Fruit fly (Drosophila melanogaster): ENCODE data around the gene CG31265.

The CG31265 gene

dm6 chr3R:17138699-17139098, 10.7 kb downstream of the CG31265 start, which contains the start of gene CG5265:
TSS of gene CG5265 (plus strand) at chr3R:17138999.
- no peak for TF ChIP-seq dsx (GFP tag; optimal IDR thresholded peaks at IDR 0.05; ENCODE audit: poor library complexity, severe bottlenecking)
- TF ChIP-seq eg (GFP tag; IDR thresholded peaks at IDR 0.05), result no peak

dm6 chr3R:17142304-17142703, 14.3 kb downstream of the CG31265 start, which contains the start of gene TwdlW:
TSS of gene TwdlW (minus strand) at chr3R:17142404.
- TF ChIP-seq CG32006 (GFP tag; optimal IDR thresholded peaks at IDR 0.05), result no peak
- no peak for TF ChIP-seq CG9139 (GFP tag; optimal IDR thresholded peaks at IDR 0.05)
- TF ChIP-seq CG4318 (GFP tag; optimal IDR thresholded peaks at IDR 0.05), result no peak
- TF ChIP-seq lz (GFP tag; optimal IDR thresholded peaks at IDR 0.05), result no peak
- no peak for TF ChIP-seq esn (GFP tag; optimal IDR thresholded peaks at IDR 0.05)
- TF ChIP-seq Eip78C (GFP tag), result no peak
- TF ChIP-seq dsx (GFP tag; optimal IDR thresholded peaks at IDR 0.05; ENCODE audit: poor library complexity, severe bottlenecking), result no peak
- no peak for TF ChIP-seq Hr4 (GFP tag; optimal IDR thresholded peaks at IDR 0.05)
- TF ChIP-seq fkh (GFP tag; optimal IDR thresholded peaks at IDR 0.05), result no peak
- TF ChIP-seq Ets96B (tag; optimal IDR thresholded peaks at IDR 0.05), result no peak
- no peak for TF ChIP-seq CG8319 (GFP tag; optimal IDR thresholded peaks at IDR 0.05)
- TF ChIP-seq acj6 (GFP tag; optimal IDR thresholded peaks at IDR 0.05), result no peak
- TF ChIP-seq Hr38 (GFP tag; optimal IDR thresholded peaks at IDR 0.05), result no peak
- TF ChIP-seq Met (GFP tag; optimal IDR thresholded peaks at IDR 0.05), result no peak
- TF ChIP-seq Sox14 (GFP tag; optimal IDR thresholded peaks at IDR 0.05), result no peak
- no peak for TF ChIP-seq pdm3 (GFP tag; optimal IDR thresholded peaks at IDR 0.05)

dm6 chr3R:17147647-17148244, 19.7 kb downstream of the CG31265 start:
- TF ChIP-seq svp (GFP tag), result peak; percentile 86
- no peak for TF ChIP-seq esn (GFP tag; optimal IDR thresholded peaks at IDR 0.05)
- no peak for TF ChIP-seq cyc (GFP tag; optimal IDR thresholded peaks at IDR 0.05)
- no peak for TF ChIP-seq Lpt (GFP tag; optimal IDR thresholded peaks at IDR 0.05)
- TF ChIP-seq Eip75B (GFP tag; optimal IDR thresholded peaks at IDR 0.05), result no peak
- no peak for TF ChIP-seq Hr39 (GFP tag; optimal IDR thresholded peaks at IDR 0.05)
- no peak for TF ChIP-seq Ets96B (tag; optimal IDR thresholded peaks at IDR 0.05)
- TF ChIP-seq salr (GFP tag; optimal IDR thresholded peaks at IDR 0.05), result no peak

dm6 chr3R:17149080-17149746, 21.2 kb downstream of the CG31265 start, which contains the start of the genes m-cup and Det:
TSS of gene m-cup (minus strand) at chr3R:17149412.
TSS of gene Det (plus strand) at chr3R:17149667.
- no peak for TF ChIP-seq Blimp-1 (GFP tag; optimal IDR thresholded peaks at IDR 0.05)
- peak; percentile 74 for TF ChIP-seq Eip78C (GFP tag)
- TF ChIP-seq Sox14 (GFP tag; optimal IDR thresholded peaks at IDR 0.05), result peak; percentile 20
- no peak for TF ChIP-seq CG3032 (tag; optimal IDR thresholded peaks at IDR 0.05)
- TF ChIP-seq CG7368 (GFP tag; optimal IDR thresholded peaks at IDR 0.05), result no peak
- TF ChIP-seq esn (GFP tag; optimal IDR thresholded peaks at IDR 0.05), result no peak
- TF ChIP-seq net (GFP tag; optimal IDR thresholded peaks at IDR 0.05), result peak; percentile 0
- TF ChIP-seq pdm3 (GFP tag; optimal IDR thresholded peaks at IDR 0.05), result peak; percentile 11
- TF ChIP-seq CG10631 (GFP tag; optimal IDR thresholded peaks at IDR 0.05), result no peak
- TF ChIP-seq CG3919 (GFP tag; optimal IDR thresholded peaks at IDR 0.05), result peak; percentile 29
- no peak for TF ChIP-seq vri (GFP tag; optimal IDR thresholded peaks at IDR 0.05)
- no peak for TF ChIP-seq eg (GFP tag; IDR thresholded peaks at IDR 0.05)
- no peak for TF ChIP-seq CG8632 (GFP tag; optimal IDR thresholded peaks at IDR 0.05)
- TF ChIP-seq fd59A (GFP tag; optimal IDR thresholded peaks at IDR 0.05), result no peak
- no peak for TF ChIP-seq spab (GFP tag; optimal IDR thresholded peaks at IDR 0.05)
- TF ChIP-seq Sox15 (GFP tag; optimal IDR thresholded peaks at IDR 0.05), result no peak
- no peak for TF ChIP-seq CG6276 (GFP tag; optimal IDR thresholded peaks at IDR 0.05)
- TF ChIP-seq Smox (GFP tag; optimal IDR thresholded peaks at IDR 0.05), result peak; percentile 10
- TF ChIP-seq Ets96B (tag; optimal IDR thresholded peaks at IDR 0.05), result no peak
- no peak for TF ChIP-seq achi (GFP tag; optimal IDR thresholded peaks at IDR 0.05)
- 0 out of 3 replicates have a peak, but pooled peaks have one; percentile 13 for TF ChIP-seq CG6163 (GFP tag; IDR thresholded peaks at IDR 0.05)
- TF ChIP-seq CG8119 (GFP tag; IDR thresholded peaks at IDR 0.05), result 0 out of 3 replicates have a peak, but pooled peaks have one; percentile 30
- no peak for TF ChIP-seq CG34406 (GFP tag; optimal IDR thresholded peaks at IDR 0.05)
- no peak for TF ChIP-seq Lpt (GFP tag; optimal IDR thresholded peaks at IDR 0.05)
- TF ChIP-seq Eip93F (GFP tag; optimal IDR thresholded peaks at IDR 0.05), result no peak
- peak; percentile 15 for TF ChIP-seq CG31627 (GFP tag; optimal IDR thresholded peaks at IDR 0.05)
- peak; percentile 21 for TF ChIP-seq cyc (GFP tag; optimal IDR thresholded peaks at IDR 0.05)
- TF ChIP-seq Ets21C (GFP tag; optimal IDR thresholded peaks at IDR 0.05), result peak; percentile 26
- peak; percentile 27 for TF ChIP-seq Hr39 (GFP tag; optimal IDR thresholded peaks at IDR 0.05)

Measured in whole organism, prepupa.